Fruit fly (Drosophila melanogaster) whole organism, embryonic: ENCODE results near the gene Ocrl.
A peak's percentile ranks its signal among the peaks of the same experiment; 100 is the strongest.

Experiments
- Abd-B ChIP-seq: fragments of 200-800 bp; sonication (Bioruptor generic); optimal IDR thresholded peaks from 2 replicates; lab custom pipeline; 2018; ENCODE audit warnings: missing biosample characterization, mild to moderate bottlenecking, missing genetic modification characterization, moderate library complexity
- Aef1 ChIP-seq: fragments of 200-800 bp; sonication (Bioruptor generic); IDR thresholded peaks from 3 replicates; pipeline ENCODE4 v1.3.6; 2022; ENCODE audit warnings: missing biosample characterization, missing genetic modification characterization
- Asciz ChIP-seq: fragments of 200-800 bp; sonication (Bioruptor generic); optimal IDR thresholded peaks from 2 replicates; lab custom pipeline; 2017; ENCODE audit warnings: missing biosample characterization, mild to moderate bottlenecking, missing genetic modification characterization, missing genetic modification reagents
- Atf-2 ChIP-seq: fragments of 200-800 bp; sonication (Bioruptor generic); optimal IDR thresholded peaks from 2 replicates; lab custom pipeline; 2016; ENCODE audit warnings: missing biosample characterization, missing genetic modification characterization
- Awh ChIP-seq: fragments of 200-800 bp; sonication (Bioruptor generic); IDR thresholded peaks from 2 replicates; pipeline ENCODE4, ENCODE4 v1.3.6; 2022; ENCODE audit warnings: missing biosample characterization, missing genetic modification characterization
- BtbVII ChIP-seq: fragments of 200-800 bp; sonication (Bioruptor generic); optimal IDR thresholded peaks from 3 replicates; lab custom pipeline; 2017; ENCODE audit warnings: missing biosample characterization, mild to moderate bottlenecking, missing genetic modification characterization
- CG13287 ChIP-seq: fragments of 200-800 bp; sonication (Bioruptor generic); IDR thresholded peaks from 2 replicates; pipeline ENCODE4 v1.3.6; 2022; ENCODE audit warnings: missing biosample characterization, missing genetic modification characterization; ENCODE audit not compliant: partially characterized antibody
- CG13775 ChIP-seq: fragments of 200-800 bp; sonication (Bioruptor generic); optimal IDR thresholded peaks from 3 replicates; lab custom pipeline; 2017; ENCODE audit warnings: missing biosample characterization, mild to moderate bottlenecking, missing genetic modification characterization
- CG14441 ChIP-seq: fragments of 200-800 bp; sonication (Bioruptor generic); IDR thresholded peaks from 2 replicates; pipeline ENCODE4 v1.3.6; 2022; ENCODE audit warnings: missing biosample characterization, missing genetic modification characterization
- CG1603 ChIP-seq: fragments of 200-800 bp; sonication (Bioruptor generic); optimal IDR thresholded peaks from 2 replicates; lab custom pipeline; 2019; ENCODE audit warnings: missing biosample characterization, mild to moderate bottlenecking, missing genetic modification characterization, moderate library complexity
- CG1647 ChIP-seq: fragments of 200-800 bp; sonication (Bioruptor generic); optimal IDR thresholded peaks from 3 replicates; lab custom pipeline; 2016; ENCODE audit warnings: missing biosample characterization, missing genetic modification characterization
- CG17186 ChIP-seq: fragments of 200-800 bp; sonication (Bioruptor generic); optimal IDR thresholded peaks from 3 replicates; lab custom pipeline; 2017; ENCODE audit warnings: missing biosample characterization, missing genetic modification reagents, missing genetic modification characterization
- CG17328 ChIP-seq: fragments of 200-800 bp; sonication (Bioruptor generic); IDR thresholded peaks from 2 replicates; pipeline ENCODE4 v1.3.6; 2022; ENCODE audit warnings: missing biosample characterization, missing genetic modification characterization
- CG18476 ChIP-seq: fragments of 200-800 bp; sonication (Bioruptor generic); optimal IDR thresholded peaks from 2 replicates; lab custom pipeline; 2016; ENCODE audit warnings: missing biosample characterization, mild to moderate bottlenecking, missing genetic modification characterization
- CG2199 ChIP-seq: fragments of 200-800 bp; sonication (Bioruptor generic); IDR thresholded peaks from 3 replicates; pipeline ENCODE4 v1.3.6; 2022; ENCODE audit warnings: missing biosample characterization, missing genetic modification characterization
- CG2202 ChIP-seq: fragments of 200-800 bp; sonication (Bioruptor generic); optimal IDR thresholded peaks from 2 replicates; lab custom pipeline; 2018; ENCODE audit warnings: missing biosample characterization, mild to moderate bottlenecking, missing genetic modification characterization
- CG3726 ChIP-seq: fragments of 200-800 bp; sonication (Bioruptor generic); IDR thresholded peaks from 3 replicates; pipeline ENCODE4, ENCODE4 v1.3.6; 2022; ENCODE audit warnings: missing biosample characterization, missing genetic modification characterization
- CG3847 ChIP-seq: fragments of 200-800 bp; sonication (Bioruptor generic); IDR thresholded peaks from 2 replicates; pipeline ENCODE4 v1.3.6; 2022; ENCODE audit warnings: missing biosample characterization, missing genetic modification characterization
- CG4424 ChIP-seq: fragments of 200-800 bp; sonication (Bioruptor generic); optimal IDR thresholded peaks from 3 replicates; lab custom pipeline; 2016; ENCODE audit warnings: missing biosample characterization, missing genetic modification characterization
- CG4617 ChIP-seq: fragments of 200-800 bp; sonication (Bioruptor generic); optimal IDR thresholded peaks from 3 replicates; lab custom pipeline; 2016; ENCODE audit warnings: missing biosample characterization, missing genetic modification characterization, borderline replicate concordance
- CG7987 ChIP-seq: fragments of 200-800 bp; sonication (Bioruptor generic); optimal IDR thresholded peaks from 2 replicates; lab custom pipeline; 2018; ENCODE audit warnings: missing biosample characterization, mild to moderate bottlenecking, missing genetic modification characterization, moderate library complexity
- CG9437 ChIP-seq: fragments of 200-800 bp; sonication (Bioruptor generic); optimal IDR thresholded peaks from 2 replicates; lab custom pipeline; 2018; ENCODE audit warnings: missing biosample characterization, mild to moderate bottlenecking, missing genetic modification characterization
- D19B ChIP-seq: fragments of 200-800 bp; sonication (Bioruptor generic); optimal IDR thresholded peaks from 2 replicates; lab custom pipeline; 2017; ENCODE audit warnings: missing biosample characterization, mild to moderate bottlenecking, missing genetic modification characterization
- MBD-R2 ChIP-seq: fragments of 200-800 bp; sonication (Bioruptor generic); IDR thresholded peaks from 2 replicates; pipeline ENCODE4 v1.3.6; 2022; ENCODE audit warnings: missing biosample characterization, missing genetic modification characterization
- Mad ChIP-seq: fragments of 200-800 bp; sonication (Bioruptor generic); optimal IDR thresholded peaks from 2 replicates; lab custom pipeline; 2016; ENCODE audit warnings: missing biosample characterization, missing genetic modification characterization
- Ptx1 ChIP-seq: fragments of 200-800 bp; sonication (Bioruptor generic); IDR thresholded peaks from 2 replicates; pipeline ENCODE4 v1.3.6; 2022; ENCODE audit warnings: missing biosample characterization, missing genetic modification characterization
- Six4 ChIP-seq: fragments of 200-800 bp; sonication (Bioruptor generic); optimal IDR thresholded peaks from 2 replicates; lab custom pipeline; 2016; ENCODE audit warnings: missing biosample characterization, missing genetic modification characterization
- Usf ChIP-seq: fragments of 200-800 bp; sonication (Bioruptor generic); optimal IDR thresholded peaks from 2 replicates; lab custom pipeline; 2017; ENCODE audit warnings: missing genotype, missing biosample characterization, missing genetic modification characterization
- ab ChIP-seq: fragments of 200-800 bp; sonication (Bioruptor generic); optimal IDR thresholded peaks from 2 replicates; lab custom pipeline; 2016; ENCODE audit warnings: missing biosample characterization, missing genetic modification characterization
- bcd ChIP-seq: fragments of 200-800 bp; sonication (Bioruptor generic); optimal IDR thresholded peaks from 2 replicates; lab custom pipeline; 2017; ENCODE audit warnings: missing biosample characterization, mild to moderate bottlenecking, missing genetic modification characterization
- cato ChIP-seq: fragments of 200-800 bp; sonication (Bioruptor generic); optimal IDR thresholded peaks from 2 replicates; lab custom pipeline; 2016; ENCODE audit warnings: missing biosample characterization, missing genetic modification characterization, borderline replicate concordance
- chif ChIP-seq, 2 experiments: fragments of 200-800 bp; sonication (Bioruptor generic); optimal IDR thresholded peaks; 3 replicates each; lab custom pipeline; 2016; ENCODE audit warnings: missing biosample characterization in 2 of 2, missing genetic modification characterization in 2 of 2
- ci ChIP-seq: fragments of 200-800 bp; sonication (Bioruptor generic); IDR thresholded peaks from 3 replicates; pipeline ENCODE4 v1.3.6; 2022; ENCODE audit warnings: missing biosample characterization, missing genetic modification characterization
- esg ChIP-seq: fragments of 200-800 bp; sonication (Bioruptor generic); conservative IDR thresholded peaks from 2 replicates; pipeline ENCODE4 v1.3.6; 2022; ENCODE audit warnings: missing biosample characterization, missing genetic modification characterization
- ewg ChIP-seq: fragments of 200-800 bp; sonication (Bioruptor generic); optimal IDR thresholded peaks from 3 replicates; lab custom pipeline; 2017; ENCODE audit warnings: mild to moderate bottlenecking, missing biosample characterization, missing genetic modification reagents, missing genetic modification characterization
- exex ChIP-seq: fragments of 200-800 bp; sonication (Bioruptor generic); optimal IDR thresholded peaks from 4 replicates; lab custom pipeline; 2018; ENCODE audit warnings: missing biosample characterization, mild to moderate bottlenecking, missing genetic modification characterization, moderate library complexity
- kni ChIP-seq: fragments of 200-800 bp; sonication (Bioruptor generic); optimal IDR thresholded peaks from 3 replicates; lab custom pipeline; 2017; ENCODE audit warnings: mild to moderate bottlenecking, missing biosample characterization, missing genetic modification reagents, missing genetic modification characterization
- mam ChIP-seq: fragments of 200-800 bp; sonication (Bioruptor generic); optimal IDR thresholded peaks from 3 replicates; lab custom pipeline; 2016; ENCODE audit warnings: missing biosample characterization, missing genetic modification characterization
- nerfin-2 ChIP-seq: fragments of 200-800 bp; sonication (Bioruptor generic); IDR thresholded peaks from 2 replicates; pipeline ENCODE4 v1.3.6; 2022; ENCODE audit warnings: missing biosample characterization, missing genetic modification characterization; ENCODE audit not compliant: partially characterized antibody
- odd ChIP-seq: fragments of 200-800 bp; sonication (Bioruptor generic); optimal IDR thresholded peaks from 2 replicates; lab custom pipeline; 2017; ENCODE audit warnings: missing biosample characterization, mild to moderate bottlenecking, missing genetic modification characterization
- sc ChIP-seq, 3 experiments: fragments of >200 bp in 2 of 3; fragments of 200-800 bp in 1 of 3; sonication (Bioruptor generic) in 1 of 3; optimal IDR thresholded peaks; 2 replicates in 2 of 3; 3 replicates in 1 of 3; lab custom pipeline; 2017; ENCODE audit warnings: mild to moderate bottlenecking in 1 of 3, missing biosample characterization in 1 of 3, missing genetic modification characterization in 1 of 3, missing genetic modification reagents in 1 of 3
- scrt ChIP-seq: fragments of 200-800 bp; sonication (Bioruptor generic); optimal IDR thresholded peaks from 2 replicates; lab custom pipeline; 2018; ENCODE audit warnings: missing biosample characterization, mild to moderate bottlenecking, missing genetic modification characterization, moderate library complexity
- sisA ChIP-seq: fragments of 200-800 bp; sonication (Bioruptor generic); IDR thresholded peaks from 2 replicates; pipeline ENCODE4 v1.3.6; 2022; ENCODE audit warnings: missing biosample characterization, missing genetic modification characterization
- slou ChIP-seq: fragments of 200-800 bp; sonication (Bioruptor generic); optimal IDR thresholded peaks from 3 replicates; lab custom pipeline; 2016; ENCODE audit warnings: missing biosample characterization, missing genetic modification characterization
- sna ChIP-seq: fragments of 200-800 bp; sonication (Bioruptor generic); IDR thresholded peaks from 2 replicates; pipeline ENCODE4 v1.3.6; 2022; ENCODE audit warnings: missing biosample characterization, missing genetic modification characterization; ENCODE audit not compliant: partially characterized antibody
- sob ChIP-seq: fragments of 200-800 bp; sonication (Bioruptor generic); IDR thresholded peaks from 2 replicates; pipeline ENCODE4 v1.3.6; 2022; ENCODE audit warnings: missing biosample characterization, missing genetic modification characterization
- tin ChIP-seq: fragments of 200-800 bp; sonication (Bioruptor generic); optimal IDR thresholded peaks from 3 replicates; lab custom pipeline; 2016; ENCODE audit warnings: missing biosample characterization, missing genetic modification characterization
- vvl ChIP-seq: fragments of 200-800 bp; sonication (Bioruptor generic); IDR thresholded peaks from 2 replicates; pipeline ENCODE4 v1.3.6; 2022; ENCODE audit warnings: missing biosample characterization, missing genetic modification characterization

Gene Ocrl

DNA sequence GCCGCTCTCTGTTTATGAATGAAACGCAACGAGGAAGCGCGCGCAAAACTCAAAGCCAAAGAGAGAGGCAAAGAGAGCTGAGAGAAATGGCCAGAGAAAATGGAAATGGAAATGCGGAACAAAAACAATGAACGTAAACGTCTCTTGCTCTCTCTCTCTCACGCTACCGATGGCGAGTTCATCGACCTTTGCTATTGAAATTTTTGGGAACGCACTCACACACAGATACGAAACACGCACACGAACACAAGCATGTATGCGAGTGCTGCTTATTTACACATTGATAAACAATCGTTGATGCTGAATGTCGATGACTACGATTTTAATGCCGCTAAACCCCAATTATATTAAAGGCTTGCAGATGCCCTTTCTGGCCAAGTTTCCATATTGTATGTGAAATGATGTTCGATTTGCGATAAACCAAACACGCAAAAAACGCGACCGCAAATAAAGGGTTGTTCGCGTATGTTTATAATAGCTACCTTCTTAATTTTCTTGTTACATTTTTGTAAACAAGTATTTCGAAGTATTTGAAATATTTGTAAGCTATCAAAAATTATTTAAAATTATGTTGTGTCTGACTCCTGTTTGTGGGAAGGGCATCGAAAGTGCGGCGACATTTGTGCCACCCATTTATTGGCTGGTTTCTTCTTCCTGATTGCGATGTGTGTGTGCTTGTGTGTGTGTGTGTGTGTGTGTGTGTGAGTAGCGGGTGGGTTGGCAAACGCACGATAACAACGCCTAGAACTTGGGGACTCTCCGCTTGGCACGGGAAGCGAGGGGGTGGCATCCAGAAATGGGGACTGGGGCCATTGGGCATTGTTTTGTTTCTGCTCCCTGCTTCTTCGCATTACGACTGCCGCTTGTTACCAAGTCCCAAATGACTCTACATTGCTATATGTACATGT lies 20.8 kb downstream of the Ocrl start (continued):
- peak; percentile 62 for TF ChIP-seq CG1603
- TF ChIP-seq Ptx1, result peak; percentile 58
- peak; percentile 21 for TF ChIP-seq cato (GFP tag; lab: Kevin White, UChicago)
- TF ChIP-seq Aef1 (GFP tag; lab: Robert Waterston, UW), result no peak
- TF ChIP-seq nerfin-2 (GFP tag; lab: Robert Waterston, UW), result no peak
- 0 out of 3 replicates have a peak, but pooled peaks have one; percentile 26 for TF ChIP-seq ci (GFP tag; lab: Robert Waterston, UW)
- no peak for TF ChIP-seq CG13287 (GFP tag; lab: Robert Waterston, UW)
- no peak for TF ChIP-seq CG4617 (GFP tag; lab: Kevin White, UChicago)
- peak; percentile 66 for TF ChIP-seq Six4 (GFP tag; lab: Kevin White, UChicago)
- TF ChIP-seq CG7987 (GFP tag; lab: Kevin White, UChicago), result no peak
- TF ChIP-seq CG2199 (GFP tag; lab: Robert Waterston, UW), result no peak
- TF ChIP-seq CG1647 (GFP tag; lab: Kevin White, UChicago), result no peak
- TF ChIP-seq bcd (GFP tag; lab: Kevin White, UChicago), result peak; percentile 82
- TF ChIP-seq sisA (GFP tag; lab: Robert Waterston, UW), result peak; percentile 71
- peak; percentile 60 for TF ChIP-seq mam (GFP tag; lab: Kevin White, UChicago)
- TF ChIP-seq esg, result peak; percentile 43
- TF ChIP-seq D19B (GFP tag; lab: Kevin White, UChicago), result peak; percentile 46
- TF ChIP-seq chif (GFP tag; optimal IDR thresholded peaks at IDR 0.05; lab: Kevin White, UChicago), result peak; percentile 62 to 64
- peak; percentile 53 for TF ChIP-seq tin (GFP tag; lab: Kevin White, UChicago)
- peak; percentile 25 for TF ChIP-seq CG17186 (GFP tag; lab: Kevin White, UChicago)
- peak; percentile 57 for TF ChIP-seq Asciz (GFP tag; lab: Kevin White, UChicago)
- TF ChIP-seq CG14441, result no peak
- TF ChIP-seq Abd-B (GFP tag; lab: Kevin White, UChicago), result peak; percentile 76
- no peak for TF ChIP-seq CG3726
- peak; percentile 59 for TF ChIP-seq CG2202 (tag; lab: Kevin White, UChicago)
- TF ChIP-seq Awh (GFP tag; lab: Robert Waterston, UW), result no peak
- peak; percentile 66 for TF ChIP-seq scrt (GFP tag; lab: Kevin White, UChicago)
- no peak for TF ChIP-seq sna (GFP tag; lab: Robert Waterston, UW)
- peak; percentile 36 for TF ChIP-seq Mad
- TF ChIP-seq slou (GFP tag; lab: Kevin White, UChicago), result peak; percentile 24
- no peak; the same call in 1 of the 2 replicates for TF ChIP-seq sob
- TF ChIP-seq kni (GFP tag; lab: Kevin White, UChicago), result no peak
- peak; percentile 42 for TF ChIP-seq CG3847 (GFP tag; lab: Robert Waterston, UW)
- TF ChIP-seq exex, result peak; percentile 5
- peak; percentile 40; the same call in 1 of the 2 replicates for TF ChIP-seq CG17328 (GFP tag; lab: Robert Waterston, UW)
- peak; percentile 20 for TF ChIP-seq odd (GFP tag; lab: Kevin White, UChicago)
- TF ChIP-seq MBD-R2 (GFP tag; lab: Robert Waterston, UW), result no peak
- no peak for TF ChIP-seq sc (optimal IDR thresholded peaks at IDR 0.05; lab: Kevin White, UChicago)
- TF ChIP-seq sc (GFP tag; optimal IDR thresholded peaks at IDR 0.05; lab: Kevin White, UChicago), result peak; percentile 77
- TF ChIP-seq ab (GFP tag; lab: Kevin White, UChicago), result peak; percentile 19
- TF ChIP-seq ewg (GFP tag; lab: Kevin White, UChicago), result peak; percentile 67
- TF ChIP-seq CG4424, result peak; percentile 61
- TF ChIP-seq BtbVII (GFP tag; lab: Kevin White, UChicago), result peak; percentile 35
- TF ChIP-seq CG9437 (GFP tag; lab: Kevin White, UChicago), result peak; percentile 67
- peak; percentile 58 for TF ChIP-seq Atf-2
- TF ChIP-seq CG18476, result peak; percentile 50
- peak; percentile 45; the same call in 1 of the 2 replicates for TF ChIP-seq vvl (GFP tag; lab: Robert Waterston, UW)
- peak; percentile 71 for TF ChIP-seq Usf (GFP tag; lab: Kevin White, UChicago)
- TF ChIP-seq CG13775 (GFP tag; lab: Kevin White, UChicago), result peak; percentile 50
